Fruit fly (Drosophila melanogaster) whole organism, prepupa: Measurements from ENCODE around the gene CG18636.

ENCODE experiments used
- Eip93F ChIP-seq: fragments of 200-800 bp; sonication (Bioruptor generic); optimal IDR thresholded peaks from 2 replicates; lab custom pipeline; 2016; ENCODE audit warnings: missing biosample characterization, mild to moderate bottlenecking, missing genetic modification characterization
- Hr39 ChIP-seq: fragments of 200-800 bp; sonication (Bioruptor generic); optimal IDR thresholded peaks from 2 replicates; lab custom pipeline; 2016; ENCODE audit warnings: missing biosample characterization, missing genetic modification characterization
- Smox ChIP-seq: fragments of 200-800 bp; sonication (Bioruptor generic); optimal IDR thresholded peaks from 3 replicates; lab custom pipeline; 2016; ENCODE audit warnings: missing biosample characterization, missing genetic modification characterization
- cyc ChIP-seq: fragments of 200-800 bp; sonication (Bioruptor generic); optimal IDR thresholded peaks from 3 replicates; lab custom pipeline; 2016; ENCODE audit warnings: missing biosample characterization, missing genetic modification characterization
- dac ChIP-seq: fragments of 200-800 bp; sonication (Bioruptor generic); optimal IDR thresholded peaks from 2 replicates; lab custom pipeline; 2017; ENCODE audit warnings: missing biosample characterization, mild to moderate bottlenecking, missing genetic modification characterization
- lz ChIP-seq: fragments of 200-800 bp; sonication (Bioruptor generic); optimal IDR thresholded peaks from 3 replicates; lab custom pipeline; 2016; ENCODE audit warnings: missing biosample characterization, missing genetic modification characterization
- svp ChIP-seq: fragments of 200-800 bp; sonication (Bioruptor generic); peaks from one replicate; lab custom pipeline; 2016; ENCODE audit warnings: missing biosample characterization, missing genetic modification characterization

DNA sequence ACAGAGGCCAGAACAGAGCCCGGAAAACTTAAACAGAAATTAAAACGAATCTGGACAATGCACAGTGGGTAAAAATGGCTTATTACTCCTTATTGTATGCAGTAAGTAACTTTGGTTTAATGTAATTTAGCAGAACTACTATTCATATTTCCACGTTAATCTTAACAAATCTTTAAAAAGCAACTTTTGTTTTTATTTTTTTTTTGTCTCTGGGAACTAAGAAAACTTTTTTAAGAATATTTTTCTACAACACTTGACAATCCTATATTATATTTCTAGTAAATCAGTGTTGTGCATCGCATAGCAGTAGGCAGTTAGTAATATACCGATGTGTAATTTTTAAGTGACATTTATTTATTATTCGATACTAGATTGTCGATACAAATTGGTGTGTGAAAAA lies 18.8 kb downstream of the CG18636 start, which contains the start of gene CG4701:
- no peak for TF ChIP-seq svp
- TF ChIP-seq cyc (GFP tag; lab: Kevin White, UChicago) = no peak
- no peak for TF ChIP-seq lz (GFP tag; lab: Kevin White, UChicago)
- no peak for TF ChIP-seq Eip93F (GFP tag; lab: Kevin White, UChicago)
- no peak for TF ChIP-seq dac
- TF ChIP-seq Smox (GFP tag; lab: Kevin White, UChicago) = no peak
- TF ChIP-seq Hr39 (GFP tag; lab: Kevin White, UChicago) = no peak
